Fruit fly (Drosophila melanogaster) whole organism, adult: ENCODE measurements around the gene Alh.

Experiments
- CG5204 ChIP-seq: fragments of 200-800 bp; sonication (Bioruptor generic); optimal IDR thresholded peaks from 2 replicates; lab custom pipeline; 2016; ENCODE audit warnings: missing biosample characterization, missing genetic modification characterization
- CG7045 ChIP-seq: fragments of 200-800 bp; sonication (Bioruptor generic); optimal IDR thresholded peaks from 2 replicates; lab custom pipeline; 2017; ENCODE audit warnings: missing biosample characterization, mild to moderate bottlenecking, missing genetic modification characterization
- Hr96 ChIP-seq: fragments of 200-800 bp; sonication (Bioruptor generic); optimal IDR thresholded peaks from 2 replicates; lab custom pipeline; 2016; ENCODE audit warnings: missing biosample characterization, missing genetic modification characterization
- Mnt ChIP-seq: fragments of 200-800 bp; sonication (Bioruptor generic); optimal IDR thresholded peaks from 2 replicates; lab custom pipeline; 2016; ENCODE audit warnings: missing biosample characterization, mild to moderate bottlenecking, missing genetic modification characterization
- bab1 ChIP-seq: fragments of 200-800 bp; sonication (Bioruptor generic); optimal IDR thresholded peaks from 3 replicates; lab custom pipeline; 2019; ENCODE audit warnings: missing biosample characterization, mild to moderate bottlenecking, missing genetic modification characterization, moderate library complexity
- cic ChIP-seq: fragments of 200-800 bp; sonication (Bioruptor generic); optimal IDR thresholded peaks from 2 replicates; lab custom pipeline; 2017; ENCODE audit warnings: missing biosample characterization, mild to moderate bottlenecking, missing genetic modification characterization, moderate library complexity
- kay ChIP-seq: fragments of 200-800 bp; sonication (Bioruptor generic); peaks from one replicate; lab custom pipeline; 2016; ENCODE audit warnings: missing biosample characterization, missing genetic modification characterization, borderline replicate concordance
- ovo ChIP-seq: fragments of 200-800 bp; sonication (Bioruptor generic); optimal IDR thresholded peaks from 2 replicates; lab custom pipeline; 2016; ENCODE audit warnings: missing biosample characterization, missing genetic modification characterization
- pad ChIP-seq: fragments of 200-800 bp; sonication (Bioruptor generic); optimal IDR thresholded peaks from 3 replicates; lab custom pipeline; 2017; ENCODE audit warnings: missing biosample characterization, missing genetic modification characterization, mild to moderate bottlenecking, moderate library complexity, missing genetic modification reagents
- tj ChIP-seq: fragments of 200-800 bp; sonication (Bioruptor generic); optimal IDR thresholded peaks from 3 replicates; lab custom pipeline; 2017; ENCODE audit warnings: missing biosample characterization, mild to moderate bottlenecking, missing genetic modification characterization, moderate library complexity
- toe ChIP-seq: fragments of 200-800 bp; sonication (Bioruptor generic); optimal IDR thresholded peaks from 2 replicates; lab custom pipeline; 2016; ENCODE audit warnings: missing biosample characterization, missing genetic modification characterization

DNA sequence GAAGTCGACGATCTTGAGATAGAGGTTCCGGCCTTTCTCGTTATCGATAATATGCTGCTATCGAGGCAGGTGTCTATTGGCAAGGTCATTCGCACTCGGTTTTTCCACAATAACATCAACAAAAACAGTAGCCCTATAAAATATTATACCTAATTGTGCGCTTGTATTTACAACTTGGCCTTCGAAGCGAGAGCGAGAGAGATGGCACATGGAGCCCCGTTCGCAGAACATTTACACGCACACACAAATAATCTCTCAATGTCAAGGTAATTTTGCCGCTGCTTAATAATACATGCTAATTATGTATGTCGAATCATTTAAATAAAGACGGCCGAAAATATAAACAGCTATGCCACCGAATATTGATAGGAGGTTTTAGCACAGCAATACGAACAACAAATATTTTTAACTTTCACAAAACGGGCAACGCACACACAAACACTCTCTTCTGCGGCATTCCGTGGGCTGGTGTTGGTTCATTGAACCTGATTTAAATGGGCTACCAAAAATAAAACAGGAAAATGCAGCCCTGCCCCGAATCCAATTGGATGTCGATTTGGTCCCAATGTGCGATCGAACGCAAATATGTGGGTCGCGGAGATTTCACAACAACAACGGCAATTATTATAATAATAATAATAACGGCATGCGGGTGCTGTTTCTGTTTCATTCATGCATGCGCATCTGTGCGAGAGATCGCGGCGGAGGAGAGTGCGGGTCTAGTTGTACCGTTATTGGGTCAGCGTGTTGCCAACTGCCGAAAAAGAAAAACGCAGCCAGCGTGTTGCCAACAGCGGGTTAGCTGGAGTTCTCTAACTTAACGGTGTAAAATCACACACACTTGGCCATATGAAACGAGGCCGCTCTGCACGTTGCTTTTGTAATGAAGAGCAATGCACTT is 1.6 kb downstream of the Alh start:
- peak; percentile 96 for TF ChIP-seq ovo (GFP tag; lab: Kevin White, UChicago)
- no peak for TF ChIP-seq Mnt (GFP tag; lab: Kevin White, UChicago)
- TF ChIP-seq Hr96 (GFP tag; lab: Kevin White, UChicago): no peak
- TF ChIP-seq cic: no peak
- TF ChIP-seq CG7045 (GFP tag; lab: Kevin White, UChicago): no peak
- TF ChIP-seq toe (GFP tag; lab: Kevin White, UChicago): no peak
- no peak for TF ChIP-seq kay (GFP tag; lab: Kevin White, UChicago)
- TF ChIP-seq bab1 (GFP tag; lab: Kevin White, UChicago): no peak
- TF ChIP-seq tj (GFP tag; lab: Kevin White, UChicago): peak; percentile 4
- TF ChIP-seq pad (GFP tag; lab: Kevin White, UChicago): peak; percentile 99
- TF ChIP-seq CG5204 (GFP tag; lab: Kevin White, UChicago): no peak
